Fruit fly (Drosophila melanogaster) whole organism, embryonic: ENCODE data around the gene Nulp1.

Experiments
- CG16779 ChIP-seq: fragments of 200-800 bp; sonication (Bioruptor generic); IDR thresholded peaks from 2 replicates; pipeline ENCODE4 v1.3.6; 2022; ENCODE audit warnings: missing biosample characterization, missing genetic modification characterization
- CG30431 ChIP-seq: fragments of 200-800 bp; sonication (Bioruptor generic); optimal IDR thresholded peaks from 2 replicates; lab custom pipeline; 2017; ENCODE audit warnings: missing biosample characterization, missing genetic modification characterization
- CG4820 ChIP-seq: fragments of 200-800 bp; sonication (Bioruptor generic); optimal IDR thresholded peaks from 3 replicates; lab custom pipeline; 2016; ENCODE audit warnings: missing biosample characterization, missing genetic modification characterization
- CG9797 ChIP-seq: fragments of 200-800 bp; sonication (Bioruptor generic); optimal IDR thresholded peaks from 3 replicates; lab custom pipeline; 2018; ENCODE audit warnings: missing biosample characterization, mild to moderate bottlenecking, missing genetic modification characterization
- da ChIP-seq: fragments of 200-800 bp; sonication (Bioruptor generic); optimal IDR thresholded peaks from 2 replicates; lab custom pipeline; 2016; ENCODE audit warnings: missing biosample characterization, missing genetic modification characterization
- jing ChIP-seq: fragments of 200-800 bp; sonication (Bioruptor generic); optimal IDR thresholded peaks from 2 replicates; lab custom pipeline; 2018; ENCODE audit warnings: missing biosample characterization, mild to moderate bottlenecking, missing genetic modification characterization
- ssp ChIP-seq: fragments of 200-800 bp; sonication (Bioruptor generic); IDR thresholded peaks from 2 replicates; pipeline ENCODE4 v1.3.6; 2022; ENCODE audit warnings: missing biosample characterization, missing genetic modification characterization
- vnd ChIP-seq: fragments of 200-800 bp; sonication (Bioruptor generic); IDR thresholded peaks from 3 replicates; pipeline ENCODE4 v1.3.6; 2022; ENCODE audit warnings: missing biosample characterization, missing genetic modification characterization; ENCODE audit not compliant: partially characterized antibody

- TF ChIP-seq da (GFP tag; lab: Kevin White, UChicago) (no peak), ssp (GFP tag; lab: Robert Waterston, UW) (no peak), CG30431 (GFP tag; lab: Kevin White, UChicago) (no peak), CG4820 (GFP tag; lab: Kevin White, UChicago) (no peak), vnd (GFP tag; lab: Robert Waterston, UW) (no peak), CG9797 (GFP tag; lab: Kevin White, UChicago) (no peak), CG16779 (no peak), jing (GFP tag; lab: Kevin White, UChicago) (no peak)
These were observed 11.4 kb downstream of the Nulp1 start, which contains the start of gene ldbr for dm6 chr3L:8121590-8121989.
